Worm (Caenorhabditis elegans) whole organism, early embryonic: ENCODE data around the gene Y26G10.1.

Experiments
- ama-1 ChIP-seq: fragments of 150-350 bp; optimal IDR thresholded peaks from 2 replicates; lab custom pipeline; 2014
- ceh-13 ChIP-seq: fragments of 200-800 bp; sonication (Bioruptor generic); optimal IDR thresholded peaks from 2 replicates; lab custom pipeline; 2018; ENCODE audit warnings: mild to moderate bottlenecking, missing genetic modification characterization, missing compliant biosample characterization
- ceh-36 ChIP-seq: sonication (generic microtip); optimal IDR thresholded peaks from 2 replicates; lab custom pipeline; 2016; ENCODE audit warnings: missing genetic modification characterization, inconsistent platforms, missing compliant biosample characterization
- ets-7 ChIP-seq: sonication (generic microtip); optimal IDR thresholded peaks from 2 replicates; lab custom pipeline; 2016; ENCODE audit warnings: missing genotype, missing genetic modification characterization, missing compliant biosample characterization
- flt-1 ChIP-seq: fragments of 200-800 bp; sonication (Bioruptor generic); IDR thresholded peaks from 2 replicates; pipeline ENCODE4 v1.3.6; 2022; ENCODE audit warnings: missing genetic modification characterization, missing compliant biosample characterization

DNA sequence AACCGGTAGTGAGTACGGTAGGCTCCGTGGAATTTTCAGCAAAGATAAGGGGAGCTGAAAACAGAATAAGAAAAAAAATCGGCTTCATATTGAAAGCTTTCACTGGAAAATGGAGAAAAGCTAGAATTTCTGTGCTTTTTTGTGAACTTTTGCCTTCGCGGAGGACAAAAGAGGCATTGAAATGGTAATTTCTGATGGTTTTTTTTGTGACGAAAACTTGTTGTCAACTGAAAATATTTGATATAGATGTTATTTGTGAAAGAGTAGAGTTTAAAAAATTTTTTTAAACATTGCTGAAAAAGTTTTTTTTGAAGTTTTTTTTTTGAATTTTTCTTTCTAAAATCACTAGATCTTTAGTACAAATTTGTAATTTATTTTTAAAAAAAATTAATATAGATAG is 8.8 kb downstream of the Y26G10.1 start, which contains the start of gene F59A1.18:
- TF ChIP-seq ceh-36 (tag; lab: Kevin White, UChicago) (no peak), ama-1 (lab: Kevin White, UChicago) (no peak), ets-7 (no peak), ceh-13 (GFP tag; lab: Kevin White, UChicago) (no peak), flt-1 (GFP tag; lab: Robert Waterston, UW) (no peak)
